Worm (Caenorhabditis elegans) whole organism, L2 larva: ENCODE data around the gene gst-32.

Source experiments
- C34F6.9 ChIP-seq: fragments of 150-350 bp; optimal IDR thresholded peaks from 2 replicates; lab custom pipeline; 2014; ENCODE audit warnings: missing biosample characterization, missing genetic modification characterization
- F13H6.1 ChIP-seq: sonication (generic microtip); optimal IDR thresholded peaks from 2 replicates; lab custom pipeline; 2016; ENCODE audit warnings: missing genetic modification characterization, missing compliant biosample characterization
- R02D3.7 ChIP-seq: fragments of 150-350 bp; optimal IDR thresholded peaks from 2 replicates; lab custom pipeline; 2014; ENCODE audit warnings: missing biosample characterization, missing genetic modification characterization
- Y55F3AM.14 ChIP-seq: fragments of 200-800 bp; sonication (Bioruptor generic); optimal IDR thresholded peaks from 2 replicates; lab custom pipeline; 2018; ENCODE audit warnings: mild to moderate bottlenecking, missing genetic modification characterization, missing compliant biosample characterization
- ZK546.5 ChIP-seq: sonication (generic microtip); optimal IDR thresholded peaks from 2 replicates; lab custom pipeline; 2017; ENCODE audit warnings: missing biosample characterization, missing genetic modification characterization
- alr-1 ChIP-seq: fragments of 150-350 bp; optimal IDR thresholded peaks from 2 replicates; lab custom pipeline; 2014; ENCODE audit warnings: missing biosample characterization, missing genetic modification characterization
- aly-2 ChIP-seq: fragments of 150-350 bp; optimal IDR thresholded peaks from 2 replicates; lab custom pipeline; 2014; ENCODE audit warnings: missing biosample characterization, missing genetic modification characterization
- ama-1 ChIP-seq: fragments of 150-350 bp; optimal IDR thresholded peaks from 2 replicates; lab custom pipeline; 2018; ENCODE audit warnings: inconsistent platforms
- blmp-1 ChIP-seq: sonication (generic microtip); optimal IDR thresholded peaks from 2 replicates; lab custom pipeline; 2017; ENCODE audit warnings: missing genetic modification characterization, mild to moderate bottlenecking, missing compliant biosample characterization, antibody characterized with exemption, moderate library complexity; ENCODE audit not compliant: insufficient read depth
- ceh-16 ChIP-seq: fragments of 150-350 bp; optimal IDR thresholded peaks from 2 replicates; lab custom pipeline; 2014; ENCODE audit warnings: missing biosample characterization, missing genetic modification characterization
- ceh-82 ChIP-seq: fragments of 150-350 bp; optimal IDR thresholded peaks from 2 replicates; lab custom pipeline; 2014; ENCODE audit warnings: missing biosample characterization, missing genetic modification characterization
- dmd-4 ChIP-seq: sonication (generic microtip); optimal IDR thresholded peaks from 2 replicates; lab custom pipeline; 2017; ENCODE audit warnings: missing biosample characterization, missing genetic modification characterization
- egl-27 ChIP-seq: sonication (generic microtip); optimal IDR thresholded peaks from 3 replicates; lab custom pipeline; 2017; ENCODE audit warnings: missing biosample characterization, missing genetic modification reagents, missing genetic modification characterization
- elt-1 ChIP-seq: fragments of 150-350 bp; optimal IDR thresholded peaks from 2 replicates; lab custom pipeline; 2014; ENCODE audit warnings: missing biosample characterization, missing genetic modification characterization
- elt-3 ChIP-seq: sonication (generic microtip); optimal IDR thresholded peaks from 2 replicates; lab custom pipeline; 2017; ENCODE audit warnings: missing biosample characterization, missing genetic modification characterization
- fos-1 ChIP-seq: fragments of 150-350 bp; optimal IDR thresholded peaks from 2 replicates; lab custom pipeline; 2014; ENCODE audit warnings: missing biosample characterization, missing genetic modification characterization
- gmeb-1 ChIP-seq: fragments of 150-350 bp; optimal IDR thresholded peaks from 2 replicates; lab custom pipeline; 2014; ENCODE audit warnings: missing biosample characterization, missing genetic modification characterization
- lin-11 ChIP-seq: fragments of 150-350 bp; sonication (generic microtip); optimal IDR thresholded peaks from 2 replicates; lab custom pipeline; 2014; ENCODE audit warnings: missing biosample characterization, missing genetic modification characterization, inconsistent platforms, mixed read lengths
- lin-13 ChIP-seq: fragments of 150-350 bp; optimal IDR thresholded peaks from 2 replicates; lab custom pipeline; 2014; ENCODE audit warnings: missing biosample characterization, missing genetic modification reagents, missing genetic modification characterization
- lin-39 ChIP-seq: fragments of 150-350 bp; optimal IDR thresholded peaks from 2 replicates; lab custom pipeline; 2014; ENCODE audit warnings: missing biosample characterization, missing genetic modification reagents, missing genetic modification characterization
- lsy-2 ChIP-seq, 2 experiments: fragments of 150-350 bp in 1 of 2; sonication (generic microtip) in 1 of 2; optimal IDR thresholded peaks; 2 replicates each; lab custom pipeline; 2014 to 2017; ENCODE audit warnings: missing biosample characterization in 2 of 2, missing genetic modification characterization in 2 of 2
- mab-5 ChIP-seq: fragments of 150-350 bp; optimal IDR thresholded peaks from 2 replicates; lab custom pipeline; 2014; ENCODE audit warnings: missing biosample characterization, missing genetic modification characterization
- mbf-1 ChIP-seq: sonication (generic microtip); optimal IDR thresholded peaks from 2 replicates; lab custom pipeline; 2017; ENCODE audit warnings: missing biosample characterization, missing genetic modification characterization
- nhr-12 ChIP-seq: fragments of 150-350 bp; optimal IDR thresholded peaks from 2 replicates; lab custom pipeline; 2014; ENCODE audit warnings: missing biosample characterization, missing genetic modification characterization
- nhr-129 ChIP-seq: fragments of 150-350 bp; optimal IDR thresholded peaks from 2 replicates; lab custom pipeline; 2014; ENCODE audit warnings: missing biosample characterization, missing genetic modification characterization
- nhr-237 ChIP-seq: fragments of 150-350 bp; optimal IDR thresholded peaks from 2 replicates; lab custom pipeline; 2014; ENCODE audit warnings: missing biosample characterization, missing genetic modification characterization
- nhr-6 ChIP-seq: fragments of 150-350 bp; optimal IDR thresholded peaks from 2 replicates; lab custom pipeline; 2014; ENCODE audit warnings: missing biosample characterization, missing genetic modification characterization
- nhr-77 ChIP-seq: fragments of 150-350 bp; optimal IDR thresholded peaks from 2 replicates; lab custom pipeline; 2014; ENCODE audit warnings: missing biosample characterization, missing genetic modification characterization
- peb-1 ChIP-seq: fragments of 150-350 bp; optimal IDR thresholded peaks from 2 replicates; lab custom pipeline; 2014; ENCODE audit warnings: missing biosample characterization, missing genetic modification characterization
- sem-4 ChIP-seq: fragments of 150-350 bp; optimal IDR thresholded peaks from 2 replicates; lab custom pipeline; 2014; ENCODE audit warnings: missing biosample characterization, missing genetic modification reagents, missing genetic modification characterization
- snpc-4 ChIP-seq: fragments of 150-350 bp; optimal IDR thresholded peaks from 2 replicates; lab custom pipeline; 2014; ENCODE audit warnings: missing biosample characterization, missing genetic modification characterization
- unc-39 ChIP-seq: fragments of 150-350 bp; optimal IDR thresholded peaks from 2 replicates; lab custom pipeline; 2014; ENCODE audit warnings: missing biosample characterization, missing genetic modification characterization
- unc-55 ChIP-seq: fragments of 150-350 bp; sonication (generic microtip); optimal IDR thresholded peaks from 3 replicates; lab custom pipeline; 2014; ENCODE audit warnings: missing biosample characterization, missing genetic modification reagents, missing genetic modification characterization
- unc-62 ChIP-seq: fragments of 150-350 bp; optimal IDR thresholded peaks from 2 replicates; lab custom pipeline; 2014; ENCODE audit warnings: missing biosample characterization, missing genetic modification reagents, missing genetic modification characterization
- ztf-1 ChIP-seq: fragments of 200-800 bp; sonication (Bioruptor generic); conservative IDR thresholded peaks from 2 replicates; pipeline ENCODE4 v1.3.6; 2022; ENCODE audit warnings: missing genetic modification characterization, missing compliant biosample characterization
- ztf-11 ChIP-seq: sonication (generic microtip); optimal IDR thresholded peaks from 2 replicates; lab custom pipeline; 2017; ENCODE audit warnings: missing biosample characterization, missing genetic modification characterization
- ztf-4 ChIP-seq: fragments of 150-350 bp; optimal IDR thresholded peaks from 2 replicates; lab custom pipeline; 2014; ENCODE audit warnings: missing biosample characterization, missing genetic modification characterization

The gst-32 gene

DNA sequence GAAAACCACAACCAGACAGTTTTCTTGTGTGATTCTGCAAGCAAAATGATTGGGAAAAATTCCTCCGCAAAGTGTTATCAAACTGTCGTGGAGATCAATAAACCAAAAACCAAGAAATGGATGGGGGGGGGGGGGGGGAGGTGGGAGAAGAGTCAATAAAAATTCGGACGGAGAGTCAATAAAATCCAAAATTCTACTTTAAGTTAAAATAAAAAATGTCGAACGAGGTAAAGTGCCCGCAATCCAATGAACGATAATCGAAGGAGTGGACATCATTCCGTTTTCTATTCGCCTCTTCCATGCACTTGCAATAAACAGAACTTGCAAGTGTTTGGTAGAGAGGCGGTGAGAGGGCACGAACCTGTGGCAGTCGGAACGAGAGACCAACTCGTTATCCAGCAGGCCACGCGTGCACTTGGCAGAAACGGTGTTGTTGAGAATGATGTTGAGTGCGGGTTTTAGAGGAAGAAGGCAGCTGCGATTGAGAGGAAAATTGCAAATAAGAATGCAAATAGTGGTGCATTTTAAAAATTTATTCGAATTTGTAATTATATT, 12.6 kb downstream of the gst-32 start, which contains the start of gene gst-27 (continued):
- TF ChIP-seq nhr-77 (peak; percentile 80), peb-1 (tag; lab: Kevin White, UChicago) (no peak), nhr-237 (no peak), alr-1 (tag; lab: Kevin White, UChicago) (no peak), gmeb-1 (tag; lab: Kevin White, UChicago) (peak; percentile 75), aly-2 (tag; lab: Kevin White, UChicago) (no peak), ama-1 (lab: Kevin White, UChicago) (no peak), nhr-6 (no peak), lin-39 (no peak), mbf-1 (tag; lab: Kevin White, UChicago) (no peak), nhr-129 (tag; lab: Kevin White, UChicago) (peak; percentile 94), ZK546.5 (tag; lab: Kevin White, UChicago) (no peak), lin-13 (peak; percentile 86), blmp-1 (peak; percentile 7), egl-27 (tag; lab: Kevin White, UChicago) (peak; percentile 47), F13H6.1 (peak; percentile 70), lin-11 (tag; lab: Kevin White, UChicago) (peak; percentile 69), mab-5 (peak; percentile 72), elt-1 (tag; lab: Kevin White, UChicago) (no peak), snpc-4 (tag; lab: Kevin White, UChicago) (peak; percentile 62), C34F6.9 (tag; lab: Kevin White, UChicago) (peak; percentile 84)

DNA sequence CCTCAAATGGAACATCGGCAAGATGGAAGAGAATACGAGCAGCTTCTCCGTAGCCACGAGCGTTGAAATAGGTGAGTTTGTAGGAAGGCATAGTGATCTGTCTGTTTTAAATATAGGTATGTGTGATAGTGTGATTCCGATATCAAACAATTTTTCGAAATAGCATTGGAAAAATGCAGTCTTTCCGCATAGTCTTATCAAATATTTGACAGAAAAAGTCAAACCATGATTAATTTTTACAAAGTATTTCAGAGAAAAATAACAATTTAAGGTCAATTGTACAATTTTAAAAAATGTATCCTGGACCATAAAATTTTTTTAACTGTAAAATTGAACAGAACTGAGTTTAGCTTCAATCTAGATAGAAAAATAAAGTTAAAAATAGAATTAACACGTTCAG, 13.9 kb downstream of the gst-32 start, which contains the start of gene gst-26:
Gene gst-26 (minus strand): TSS at position 101 of the 400 bp plus-strand sequence.
- TF ChIP-seq F13H6.1 = no peak
- TF ChIP-seq fos-1 (tag; lab: Kevin White, UChicago) = peak; percentile 25
- TF ChIP-seq unc-55 = no peak

DNA sequence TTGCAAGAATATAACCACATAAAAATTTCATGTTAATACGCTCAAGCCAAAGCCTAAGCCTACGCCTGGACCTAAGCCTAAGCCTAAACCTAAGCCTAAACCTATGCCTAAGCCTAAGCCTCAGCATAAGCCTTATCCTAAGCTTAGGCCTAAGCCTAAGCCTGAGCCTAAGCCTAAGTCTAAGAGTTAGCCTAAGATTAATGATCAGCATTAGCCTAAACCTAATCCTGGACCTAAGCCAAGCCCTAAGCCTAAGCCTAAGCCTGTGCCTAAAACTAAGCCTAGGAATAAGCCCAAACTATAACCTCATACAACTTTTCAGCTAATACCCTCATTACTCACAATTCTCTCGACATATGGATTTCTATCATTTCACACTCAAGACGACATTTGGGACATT, 20.0 kb downstream of the gst-32 start:
- TF ChIP-seq elt-3 (tag; lab: Kevin White, UChicago) = no peak
- TF ChIP-seq nhr-6 = no peak
- TF ChIP-seq ztf-11 = no peak
- no peak for TF ChIP-seq R02D3.7 (tag; lab: Kevin White, UChicago)
- no peak for TF ChIP-seq lin-11 (tag; lab: Kevin White, UChicago)
- TF ChIP-seq ZK546.5 (tag; lab: Kevin White, UChicago) = no peak
- no peak for TF ChIP-seq nhr-129 (tag; lab: Kevin White, UChicago)
- TF ChIP-seq aly-2 (tag; lab: Kevin White, UChicago) = no peak
- no peak for TF ChIP-seq nhr-12 (tag; lab: Kevin White, UChicago)
- TF ChIP-seq unc-39 (tag; lab: Kevin White, UChicago) = no peak
- TF ChIP-seq ceh-16 (tag; lab: Kevin White, UChicago) = no peak
- TF ChIP-seq elt-1 (tag; lab: Kevin White, UChicago) = no peak
- no peak for TF ChIP-seq unc-62 (GFP tag; lab: Kevin White, UChicago)
- TF ChIP-seq, all 48 proteins: peak for 0

ce11 chrII:15157880-15158279, 20.5 kb downstream of the gst-32 start, which contains the start of gene ptr-20:
Gene ptr-20, plus strand, starts transcription at chrII:15158180.
- TF ChIP-seq aly-2 (tag; lab: Kevin White, UChicago) (no peak), snpc-4 (tag; lab: Kevin White, UChicago) (no peak), Y55F3AM.14 (GFP tag; lab: Kevin White, UChicago) (no peak), fos-1 (tag; lab: Kevin White, UChicago) (no peak), ztf-1 (GFP tag; lab: Robert Waterston, UW) (no peak), blmp-1 (no peak), ztf-4 (tag; lab: Kevin White, UChicago) (no peak)

DNA sequence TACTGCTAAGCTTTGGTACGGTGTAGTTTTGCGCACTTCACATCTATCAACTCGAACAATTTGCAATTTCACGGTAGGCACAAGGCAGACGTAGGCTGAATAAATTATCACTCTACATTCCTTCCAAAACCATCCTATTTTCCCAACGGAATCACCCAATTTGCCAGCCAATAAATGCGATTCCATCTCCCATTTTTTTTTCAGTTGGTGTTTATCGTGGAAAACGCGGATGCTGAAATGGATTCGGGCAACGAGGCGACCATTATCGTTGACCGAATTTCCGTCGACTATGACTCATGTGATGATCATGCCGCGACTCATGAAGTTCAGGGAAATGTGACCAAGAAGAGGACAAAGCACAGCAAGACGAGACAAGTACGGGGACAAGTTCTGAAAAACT, 30.0 kb downstream of the gst-32 start:
- TF ChIP-seq ztf-11 (no peak), ZK546.5 (tag; lab: Kevin White, UChicago) (no peak), nhr-237 (no peak), unc-62 (GFP tag; lab: Kevin White, UChicago) (no peak), ceh-82 (tag; lab: Kevin White, UChicago) (no peak), fos-1 (tag; lab: Kevin White, UChicago) (no peak), unc-55 (no peak), sem-4 (tag; lab: Kevin White, UChicago) (no peak), Y55F3AM.14 (GFP tag; lab: Kevin White, UChicago) (no peak), mab-5 (no peak), lin-39 (no peak), lsy-2 (tag; optimal IDR thresholded peaks at IDR 0.05; lab: Kevin White, UChicago) (no peak), snpc-4 (tag; lab: Kevin White, UChicago) (no peak), dmd-4 (tag; lab: Kevin White, UChicago) (no peak)
- TF ChIP-seq, all 48 proteins: peak for 0
